Worm (Caenorhabditis elegans) whole organism, L4 larva: ENCODE data around the gene mtch-1.

Experiments used
- ama-1 ChIP-seq: fragments of 150-350 bp; optimal IDR thresholded peaks from 2 replicates; lab custom pipeline; 2014; ENCODE audit warnings: inconsistent platforms, mixed read lengths
- daf-12 ChIP-seq: fragments of 150-350 bp; optimal IDR thresholded peaks from 2 replicates; lab custom pipeline; 2014; ENCODE audit warnings: missing biosample characterization, missing genetic modification reagents, missing genetic modification characterization
- dmd-9 ChIP-seq: fragments of 200-800 bp; sonication (Bioruptor generic); IDR thresholded peaks from 2 replicates; pipeline ENCODE4 v1.3.6; 2022; ENCODE audit warnings: missing genetic modification reagents, missing genetic modification characterization, missing compliant biosample characterization
- dpl-1 ChIP-seq: fragments of 150-350 bp; optimal IDR thresholded peaks from 2 replicates; lab custom pipeline; 2014; ENCODE audit warnings: missing biosample characterization, missing genetic modification reagents, missing genetic modification characterization
- fkh-10 ChIP-seq: fragments of 150-350 bp; optimal IDR thresholded peaks from 2 replicates; lab custom pipeline; 2014; ENCODE audit warnings: missing biosample characterization, missing genetic modification reagents, missing genetic modification characterization
- hlh-30 ChIP-seq: sonication (generic microtip); optimal IDR thresholded peaks from 2 replicates; lab custom pipeline; 2017; ENCODE audit warnings: antibody characterized with exemption, mild to moderate bottlenecking, missing genetic modification characterization, missing compliant biosample characterization; ENCODE audit not compliant: insufficient read depth
- mdt-29 ChIP-seq: fragments of 200-800 bp; sonication (Bioruptor generic); IDR thresholded peaks from 2 replicates; pipeline ENCODE4 v1.3.6; 2022; ENCODE audit warnings: missing genetic modification reagents, missing genetic modification characterization, missing compliant biosample characterization
- tag-97 ChIP-seq: fragments of 200-800 bp; sonication (Bioruptor generic); IDR thresholded peaks from 2 replicates; pipeline ENCODE4 v1.3.6; 2022; ENCODE audit warnings: missing genetic modification characterization, missing compliant biosample characterization

DNA sequence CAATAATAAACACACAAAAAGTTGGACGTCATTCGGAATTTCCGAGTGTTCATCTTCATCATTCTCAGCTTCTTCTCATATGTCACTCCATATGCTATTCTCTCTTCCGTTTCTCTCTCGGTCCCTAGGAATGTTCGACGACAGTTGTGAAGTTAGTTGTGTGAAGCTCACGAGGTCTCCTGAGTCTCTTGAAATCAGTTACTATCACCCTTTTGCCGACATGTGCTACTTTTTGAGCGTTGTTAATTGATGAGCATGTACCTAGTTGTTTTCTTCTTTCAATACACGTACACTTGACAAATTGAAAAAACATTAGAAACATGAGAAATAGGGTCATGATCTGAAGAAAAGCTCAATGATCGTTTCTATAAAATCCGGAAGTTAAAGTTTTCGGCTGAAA, 50.6 kb downstream of the mtch-1 start:
- TF ChIP-seq dmd-9 (GFP tag; lab: Robert Waterston, UW) (no peak), fkh-10 (no peak), hlh-30 (tag; lab: Kevin White, UChicago) (peak; percentile 64), dpl-1 (GFP tag; lab: Kevin White, UChicago) (no peak), mdt-29 (no peak), daf-12 (tag; lab: Kevin White, UChicago) (no peak), ama-1 (lab: Kevin White, UChicago) (no peak), tag-97 (GFP tag; lab: Robert Waterston, UW) (no peak)
